Worm (Caenorhabditis elegans) whole organism, L4 larva: ENCODE data around the gene F30B5.11.

Experiments used
- D1046.2 ChIP-seq: fragments of 200-800 bp; sonication (Bioruptor generic); IDR thresholded peaks from 2 replicates; pipeline ENCODE4 v1.3.6; 2022; ENCODE audit warnings: missing genetic modification characterization, missing compliant biosample characterization
- T20F7.1 ChIP-seq: fragments of 200-800 bp; sonication (Bioruptor generic); optimal IDR thresholded peaks from 2 replicates; lab custom pipeline; 2018; ENCODE audit warnings: mild to moderate bottlenecking, missing genetic modification characterization, missing compliant biosample characterization
- T26A8.4 ChIP-seq: fragments of 200-800 bp; sonication (Bioruptor generic); IDR thresholded peaks from 2 replicates; pipeline ENCODE4 v1.3.6; 2022; ENCODE audit warnings: missing genetic modification characterization, missing compliant biosample characterization
- Y48G9A.11 ChIP-seq: fragments of 200-800 bp; sonication (Bioruptor generic); IDR thresholded peaks from 2 replicates; pipeline ENCODE4 v1.3.6; 2022; ENCODE audit warnings: missing genetic modification reagents, missing genetic modification characterization, missing compliant biosample characterization
- ZK546.5 ChIP-seq, 2 experiments: sonication (generic microtip); optimal IDR thresholded peaks; 2 replicates each; lab custom pipeline; 2017; ENCODE audit warnings: missing biosample characterization in 2 of 2, missing genetic modification characterization in 2 of 2
- aha-1 ChIP-seq: fragments of 150-350 bp; peaks from one replicate; lab custom pipeline; 2014; ENCODE audit warnings: missing biosample characterization, missing genetic modification characterization
- arid-1 ChIP-seq: fragments of 200-800 bp; sonication (Bioruptor generic); conservative IDR thresholded peaks from 2 replicates; pipeline ENCODE4 v1.3.6; 2022; ENCODE audit warnings: missing genetic modification reagents, missing genetic modification characterization, missing compliant biosample characterization
- ceh-28 ChIP-seq: fragments of 150-350 bp; optimal IDR thresholded peaks from 2 replicates; lab custom pipeline; 2014; ENCODE audit warnings: missing biosample characterization, missing genetic modification reagents, missing genetic modification characterization
- ceh-32 ChIP-seq: sonication (generic microtip); optimal IDR thresholded peaks from 2 replicates; lab custom pipeline; 2016; ENCODE audit warnings: mild to moderate bottlenecking, missing genetic modification characterization, missing compliant biosample characterization; ENCODE audit not compliant: poor library complexity
- ceh-82 ChIP-seq: sonication (generic microtip); optimal IDR thresholded peaks from 2 replicates; lab custom pipeline; 2017; ENCODE audit warnings: missing biosample characterization, missing genetic modification characterization
- daf-12 ChIP-seq: fragments of 150-350 bp; optimal IDR thresholded peaks from 2 replicates; lab custom pipeline; 2014; ENCODE audit warnings: missing biosample characterization, missing genetic modification reagents, missing genetic modification characterization
- daf-16 ChIP-seq, 3 experiments: sonication (generic microtip); optimal IDR thresholded peaks; 2 replicates each; lab custom pipeline; 2016 to 2017; ENCODE audit warnings: missing genetic modification characterization in 3 of 3, missing genetic modification reagents in 3 of 3, mild to moderate bottlenecking in 2 of 3, missing compliant biosample characterization in 2 of 3, missing biosample characterization in 1 of 3, moderate library complexity in 1 of 3
- dmd-6 ChIP-seq: fragments of 200-800 bp; sonication (Bioruptor generic); IDR thresholded peaks from 2 replicates; pipeline ENCODE4 v1.3.6; 2022; ENCODE audit warnings: missing genetic modification reagents, missing genetic modification characterization, missing compliant biosample characterization
- dmd-9 ChIP-seq: fragments of 200-800 bp; sonication (Bioruptor generic); IDR thresholded peaks from 2 replicates; pipeline ENCODE4 v1.3.6; 2022; ENCODE audit warnings: missing genetic modification reagents, missing genetic modification characterization, missing compliant biosample characterization
- duxl-1 ChIP-seq: sonication (generic microtip); optimal IDR thresholded peaks from 2 replicates; lab custom pipeline; 2016; ENCODE audit warnings: mild to moderate bottlenecking, missing genetic modification characterization, moderate library complexity, missing compliant biosample characterization; ENCODE audit not compliant: poor library complexity
- egl-27 ChIP-seq: sonication (generic microtip); optimal IDR thresholded peaks from 3 replicates; lab custom pipeline; 2017; ENCODE audit warnings: missing biosample characterization, missing genetic modification reagents, missing genetic modification characterization
- gei-8 ChIP-seq: fragments of 200-800 bp; sonication (Bioruptor generic); optimal IDR thresholded peaks from 2 replicates; lab custom pipeline; 2018; ENCODE audit warnings: mild to moderate bottlenecking, missing genetic modification characterization, missing compliant biosample characterization
- hlh-11 ChIP-seq: fragments of 200-800 bp; sonication (Bioruptor generic); optimal IDR thresholded peaks from 2 replicates; lab custom pipeline; 2018; ENCODE audit warnings: mild to moderate bottlenecking, missing genetic modification characterization, missing compliant biosample characterization
- lim-7 ChIP-seq: fragments of 200-800 bp; sonication (Bioruptor generic); IDR thresholded peaks from 2 replicates; pipeline ENCODE4 v1.3.6; 2022; ENCODE audit warnings: missing genetic modification characterization, missing compliant biosample characterization
- lin-1 ChIP-seq: fragments of 200-800 bp; sonication (Bioruptor generic); IDR thresholded peaks from 2 replicates; pipeline ENCODE4 v1.3.6; 2022; ENCODE audit warnings: missing genetic modification reagents, missing genetic modification characterization, missing compliant biosample characterization
- lir-3 ChIP-seq: sonication (generic microtip); optimal IDR thresholded peaks from 2 replicates; lab custom pipeline; 2016; ENCODE audit warnings: mild to moderate bottlenecking, missing genetic modification characterization, missing compliant biosample characterization
- lsy-2 ChIP-seq, 2 experiments: fragments of 150-350 bp in 1 of 2; sonication (generic microtip) in 1 of 2; optimal IDR thresholded peaks; 2 replicates each; lab custom pipeline; 2014 to 2017; ENCODE audit warnings: missing biosample characterization in 2 of 2, missing genetic modification characterization in 2 of 2
- madf-5 ChIP-seq, 2 experiments: fragments of 200-800 bp; sonication (Bioruptor generic); IDR thresholded peaks; 2 replicates each; pipeline ENCODE4 v1.3.6; 2022; ENCODE audit warnings: missing compliant biosample characterization in 2 of 2, missing genetic modification characterization in 2 of 2
- mep-1 ChIP-seq: fragments of 150-350 bp; sonication (generic microtip); optimal IDR thresholded peaks from 3 replicates; lab custom pipeline; 2014; ENCODE audit warnings: missing biosample characterization, missing genetic modification characterization
- mes-2 ChIP-seq: sonication (generic microtip); optimal IDR thresholded peaks from 2 replicates; lab custom pipeline; 2016; ENCODE audit warnings: missing genotype, mild to moderate bottlenecking, missing genetic modification characterization, missing compliant biosample characterization; ENCODE audit not compliant: poor library complexity, severe bottlenecking
- nhr-10 ChIP-seq: fragments of 150-350 bp; optimal IDR thresholded peaks from 2 replicates; lab custom pipeline; 2014; ENCODE audit warnings: missing biosample characterization, missing genetic modification characterization
- nhr-28 ChIP-seq: fragments of 150-350 bp; optimal IDR thresholded peaks from 2 replicates; lab custom pipeline; 2014; ENCODE audit warnings: missing biosample characterization, missing genetic modification characterization
- nhr-48 ChIP-seq: sonication (generic microtip); optimal IDR thresholded peaks from 2 replicates; lab custom pipeline; 2016; ENCODE audit warnings: mild to moderate bottlenecking, missing genetic modification characterization, missing compliant biosample characterization
- nhr-77 ChIP-seq: fragments of 150-350 bp; optimal IDR thresholded peaks from 2 replicates; lab custom pipeline; 2014; ENCODE audit warnings: missing biosample characterization, missing genetic modification characterization
- pha-4 ChIP-seq, 2 experiments: fragments of 150-350 bp in 1 of 2; fragments of 200-800 bp in 1 of 2; sonication (Bioruptor generic) in 1 of 2; IDR thresholded peaks in 1 of 2; optimal IDR thresholded peaks in 1 of 2; 2 replicates each; pipeline versions ENCODE4 v1.3.6 to Lab custom; 2014 to 2022; ENCODE audit warnings: missing genetic modification characterization in 2 of 2, missing genetic modification reagents in 2 of 2, missing biosample characterization in 1 of 2, missing compliant biosample characterization in 1 of 2
- php-3 ChIP-seq: fragments of 200-800 bp; sonication (Bioruptor generic); IDR thresholded peaks from 2 replicates; pipeline ENCODE4 v1.3.6; 2022; ENCODE audit warnings: missing genetic modification reagents, missing genetic modification characterization, missing compliant biosample characterization
- pqm-1 ChIP-seq: sonication (generic microtip); optimal IDR thresholded peaks from 2 replicates; lab custom pipeline; 2017; ENCODE audit warnings: missing biosample characterization, missing genetic modification characterization
- rbr-2 ChIP-seq: sonication (generic microtip); optimal IDR thresholded peaks from 2 replicates; lab custom pipeline; 2016; ENCODE audit warnings: missing genotype, missing genetic modification characterization, missing compliant biosample characterization
- set-16 ChIP-seq: fragments of 200-800 bp; sonication (Bioruptor generic); IDR thresholded peaks from 2 replicates; pipeline ENCODE4 v1.3.6; 2022; ENCODE audit warnings: missing genetic modification reagents, missing genetic modification characterization, missing compliant biosample characterization
- skn-1 ChIP-seq: fragments of 150-350 bp; optimal IDR thresholded peaks from 2 replicates; lab custom pipeline; 2014; ENCODE audit warnings: missing biosample characterization, missing genetic modification characterization
- snpc-4 ChIP-seq: fragments of 150-350 bp; optimal IDR thresholded peaks from 2 replicates; lab custom pipeline; 2014; ENCODE audit warnings: missing biosample characterization, missing genetic modification characterization
- spr-1 ChIP-seq: sonication (generic microtip); optimal IDR thresholded peaks from 2 replicates; lab custom pipeline; 2016; ENCODE audit warnings: mild to moderate bottlenecking, missing genetic modification characterization, missing compliant biosample characterization
- spr-3 ChIP-seq: fragments of 200-800 bp; sonication (Bioruptor generic); optimal IDR thresholded peaks from 2 replicates; lab custom pipeline; 2018; ENCODE audit warnings: mild to moderate bottlenecking, missing genetic modification characterization, missing compliant biosample characterization
- tra-1 ChIP-seq: fragments of 200-800 bp; sonication (Bioruptor generic); IDR thresholded peaks from 2 replicates; pipeline ENCODE4 v1.3.6; 2022; ENCODE audit warnings: missing genetic modification reagents, missing genetic modification characterization, missing compliant biosample characterization
- unc-39 ChIP-seq: sonication (generic microtip); optimal IDR thresholded peaks from 2 replicates; lab custom pipeline; 2017; ENCODE audit warnings: missing biosample characterization, missing genetic modification characterization
- unc-62 ChIP-seq, 3 experiments: fragments of 150-350 bp in 1 of 3; sonication (generic microtip); optimal IDR thresholded peaks in 2 of 3; peaks in 1 of 3; 1 replicate in 1 of 3; 2 replicates in 2 of 3; lab custom pipeline; 2014 to 2017; ENCODE audit warnings: missing biosample characterization in 3 of 3, missing genetic modification characterization in 3 of 3, missing genetic modification reagents in 3 of 3, missing genotype in 1 of 3
- zip-11 ChIP-seq: fragments of 200-800 bp; sonication (Bioruptor generic); IDR thresholded peaks from 2 replicates; pipeline ENCODE4 v1.3.6; 2022; ENCODE audit warnings: missing genetic modification characterization, missing compliant biosample characterization

Gene F30B5.11

ce11 chrIV:4264649-4265048 lies 44.8 kb upstream of the F30B5.11 start:
- TF ChIP-seq nhr-48 (tag; lab: Kevin White, UChicago) (no peak), php-3 (GFP tag; lab: Robert Waterston, UW) (0 out of 2 replicates have a peak, but pooled peaks have one; percentile 24), set-16 (peak; percentile 98), tra-1 (GFP tag; lab: Robert Waterston, UW) (no peak), spr-1 (no peak), egl-27 (no peak), zip-11 (GFP tag; lab: Robert Waterston, UW) (no peak), nhr-77 (tag; lab: Kevin White, UChicago) (no peak), snpc-4 (tag; lab: Kevin White, UChicago) (no peak), lsy-2 (tag; optimal IDR thresholded peaks at IDR 0.05; lab: Kevin White, UChicago) (no peak), pha-4 (GFP tag; IDR thresholded peaks at IDR 0.05; lab: Robert Waterston, UW) (peak; percentile 55; the same call in 1 of the 2 replicates), pha-4 (tag; optimal IDR thresholded peaks at IDR 0.05; lab: Kevin White, UChicago) (no peak)
- TF ChIP-seq, all 104 proteins: peak for 3

- TF ChIP-seq skn-1 (tag; lab: Kevin White, UChicago) (no peak), madf-5 (GFP tag; IDR thresholded peaks at IDR 0.05; lab: Robert Waterston, UW) (no peak), mes-2 (tag; lab: Kevin White, UChicago) (no peak), duxl-1 (tag; lab: Kevin White, UChicago) (no peak), pha-4 (GFP tag; IDR thresholded peaks at IDR 0.05; lab: Robert Waterston, UW) (no peak), pha-4 (tag; optimal IDR thresholded peaks at IDR 0.05; lab: Kevin White, UChicago) (no peak), snpc-4 (tag; lab: Kevin White, UChicago) (no peak), T26A8.4 (GFP tag; lab: Robert Waterston, UW) (no peak), lir-3 (tag; lab: Kevin White, UChicago) (no peak), ceh-82 (tag; lab: Kevin White, UChicago) (no peak), gei-8 (GFP tag; lab: Kevin White, UChicago) (no peak), mep-1 (tag; lab: Kevin White, UChicago) (no peak)
- TF ChIP-seq, all 104 proteins: peak for 0
Observed at ce11 chrIV:4262993-4263392, 43.1 kb upstream of the F30B5.11 start, which contains the start of gene col-33. TSS of gene col-33 (plus strand) at chrIV:4263293.

DNA sequence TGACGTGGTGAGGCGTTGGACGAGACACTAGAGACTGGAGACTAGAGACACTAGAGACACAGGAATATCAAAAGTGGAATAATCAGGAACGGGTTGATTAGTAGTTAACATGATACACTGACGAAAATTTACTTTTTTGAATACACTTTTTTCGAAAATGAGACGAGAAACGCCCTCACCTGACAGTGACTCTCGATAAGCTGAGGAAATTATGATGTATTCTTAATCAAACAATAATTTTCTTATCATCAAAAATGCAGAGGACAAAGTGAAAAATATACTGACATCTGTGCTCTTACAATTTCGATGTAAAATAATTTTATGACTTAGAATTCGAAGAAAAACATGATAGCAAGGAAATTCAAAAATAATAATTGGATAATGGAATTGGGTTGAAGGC lies 39.5 kb upstream of the F30B5.11 start:
- TF ChIP-seq hlh-11 (peak; percentile 19), daf-12 (tag; lab: Kevin White, UChicago) (no peak), dmd-6 (GFP tag; lab: Robert Waterston, UW) (peak; percentile 58), lsy-2 (tag; optimal IDR thresholded peaks at IDR 0.05; lab: Kevin White, UChicago) (no peak), ceh-28 (tag; lab: Kevin White, UChicago) (no peak), nhr-28 (tag; lab: Kevin White, UChicago) (peak; percentile 45), Y48G9A.11 (GFP tag; lab: Robert Waterston, UW) (no peak), unc-62 (GFP tag; optimal IDR thresholded peaks at IDR 0.05 in 1 of 2; lab: Kevin White, UChicago) (peak in 1 of 2 experiments; percentile 70), unc-62 (tag; optimal IDR thresholded peaks at IDR 0.05; lab: Kevin White, UChicago) (no peak), pqm-1 (tag; lab: Kevin White, UChicago) (peak; percentile 74), rbr-2 (tag; lab: Kevin White, UChicago) (no peak), duxl-1 (tag; lab: Kevin White, UChicago) (no peak), aha-1 (tag; lab: Kevin White, UChicago) (no peak), unc-39 (no peak), nhr-10 (tag; lab: Kevin White, UChicago) (no peak), dmd-9 (GFP tag; lab: Robert Waterston, UW) (no peak), ZK546.5 (tag; optimal IDR thresholded peaks at IDR 0.05; lab: Kevin White, UChicago) (no peak), lin-1 (GFP tag; lab: Robert Waterston, UW) (no peak), arid-1 (GFP tag; lab: Robert Waterston, UW) (no peak), pha-4 (GFP tag; IDR thresholded peaks at IDR 0.05; lab: Robert Waterston, UW) (no peak), pha-4 (tag; optimal IDR thresholded peaks at IDR 0.05; lab: Kevin White, UChicago) (no peak), T20F7.1 (no peak), D1046.2 (GFP tag; lab: Robert Waterston, UW) (no peak), ceh-32 (no peak), gei-8 (GFP tag; lab: Kevin White, UChicago) (no peak), lir-3 (tag; lab: Kevin White, UChicago) (no peak), daf-16 (GFP tag; optimal IDR thresholded peaks at IDR 0.05; lab: Kevin White, UChicago) (no peak), daf-16 (tag; optimal IDR thresholded peaks at IDR 0.05; lab: Kevin White, UChicago) (no peak), spr-3 (GFP tag; lab: Kevin White, UChicago) (no peak), lim-7 (GFP tag; lab: Robert Waterston, UW) (no peak), nhr-48 (tag; lab: Kevin White, UChicago) (no peak)
